Fruit fly (Drosophila melanogaster) whole organism, prepupa: Measurements from ENCODE around the gene CG5882.
A peak's percentile ranks its signal among the peaks of the same experiment; 100 is the strongest.

Experiments
- CG15336 ChIP-seq: fragments of 200-800 bp; sonication (Bioruptor generic); IDR thresholded peaks from 2 replicates; pipeline ENCODE4 v1.3.6; 2022; ENCODE audit warnings: missing biosample characterization, missing genetic modification characterization
- CG16779 ChIP-seq: fragments of 200-800 bp; sonication (Bioruptor generic); optimal IDR thresholded peaks from 3 replicates; lab custom pipeline; 2017; ENCODE audit warnings: missing biosample characterization, mild to moderate bottlenecking, missing genetic modification characterization
- CG6276 ChIP-seq: fragments of 200-800 bp; sonication (Bioruptor generic); optimal IDR thresholded peaks from 2 replicates; lab custom pipeline; 2017; ENCODE audit warnings: missing biosample characterization, mild to moderate bottlenecking, missing genetic modification characterization
- CG6792 ChIP-seq: fragments of 200-800 bp; sonication (Bioruptor generic); optimal IDR thresholded peaks from 3 replicates; lab custom pipeline; 2016; ENCODE audit warnings: missing biosample characterization, missing genetic modification characterization
- CG6854 ChIP-seq: fragments of 200-800 bp; sonication (Bioruptor generic); optimal IDR thresholded peaks from 2 replicates; lab custom pipeline; 2017; ENCODE audit warnings: missing biosample characterization, mild to moderate bottlenecking, missing genetic modification characterization
- CG8119 ChIP-seq: fragments of 200-800 bp; sonication (Bioruptor generic); IDR thresholded peaks from 3 replicates; pipeline ENCODE4 v1.3.6; 2022; ENCODE audit warnings: missing biosample characterization, missing genetic modification characterization
- Ets96B ChIP-seq: fragments of 200-800 bp; optimal IDR thresholded peaks from 2 replicates; lab custom pipeline; 2019; ENCODE audit warnings: missing biosample characterization, mild to moderate bottlenecking, missing genetic modification characterization, moderate library complexity
- Gug ChIP-seq: fragments of 200-800 bp; sonication (Bioruptor generic); IDR thresholded peaks from 2 replicates; pipeline ENCODE4 v1.3.6; 2022; ENCODE audit warnings: missing biosample characterization, missing genetic modification characterization
- Hr39 ChIP-seq: fragments of 200-800 bp; sonication (Bioruptor generic); optimal IDR thresholded peaks from 2 replicates; lab custom pipeline; 2016; ENCODE audit warnings: missing biosample characterization, missing genetic modification characterization
- Sox14 ChIP-seq: fragments of 200-800 bp; sonication (Bioruptor generic); optimal IDR thresholded peaks from 3 replicates; lab custom pipeline; 2016; ENCODE audit warnings: missing biosample characterization, missing genetic modification characterization
- acj6 ChIP-seq: fragments of 200-800 bp; sonication (Bioruptor generic); optimal IDR thresholded peaks from 3 replicates; lab custom pipeline; 2016; ENCODE audit warnings: missing biosample characterization, missing genetic modification characterization
- cyc ChIP-seq: fragments of 200-800 bp; sonication (Bioruptor generic); optimal IDR thresholded peaks from 3 replicates; lab custom pipeline; 2016; ENCODE audit warnings: missing biosample characterization, missing genetic modification characterization
- fkh ChIP-seq: fragments of 200-800 bp; sonication (Bioruptor generic); optimal IDR thresholded peaks from 3 replicates; lab custom pipeline; 2017; ENCODE audit warnings: missing biosample characterization, mild to moderate bottlenecking, missing genetic modification characterization, moderate library complexity
- net ChIP-seq: fragments of 200-800 bp; sonication (Bioruptor generic); optimal IDR thresholded peaks from 3 replicates; lab custom pipeline; 2016; ENCODE audit warnings: missing biosample characterization, missing genetic modification characterization
- vri ChIP-seq: fragments of 200-800 bp; sonication (Bioruptor generic); optimal IDR thresholded peaks from 3 replicates; lab custom pipeline; 2016; ENCODE audit warnings: missing biosample characterization, mild to moderate bottlenecking, missing genetic modification characterization

CG5882 gene

DNA sequence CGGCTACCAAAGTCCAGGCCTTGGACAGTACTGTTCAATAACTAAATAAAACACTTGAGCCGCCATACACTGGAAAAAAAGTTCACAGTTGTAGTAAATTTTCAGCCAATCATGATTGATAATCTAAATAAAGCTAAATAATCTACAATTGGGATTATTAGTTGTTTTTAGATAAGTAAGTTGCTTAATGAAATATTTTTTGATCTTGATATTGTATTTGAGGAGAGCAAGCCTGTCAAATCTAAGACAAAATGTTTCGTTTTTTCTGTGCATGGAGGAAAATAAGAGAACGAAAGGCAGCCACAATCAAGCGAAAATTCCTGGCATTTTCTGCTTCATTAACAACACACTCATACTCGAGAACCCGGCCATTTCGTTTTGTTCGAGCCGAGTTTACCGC, 52.7 kb downstream of the CG5882 start (continued):
- TF ChIP-seq fkh (GFP tag; lab: Kevin White, UChicago) (no peak), net (GFP tag; lab: Kevin White, UChicago) (no peak), CG6276 (GFP tag; lab: Kevin White, UChicago) (no peak), CG15336 (GFP tag; lab: Robert Waterston, UW) (no peak), cyc (GFP tag; lab: Kevin White, UChicago) (peak; percentile 71), Hr39 (peak; percentile 63), CG8119 (GFP tag; lab: Robert Waterston, UW) (no peak), CG6792 (peak; percentile 35), vri (GFP tag; lab: Kevin White, UChicago) (peak; percentile 67), Sox14 (GFP tag; lab: Kevin White, UChicago) (peak; percentile 62), CG6854 (GFP tag; lab: Kevin White, UChicago) (peak; percentile 72), acj6 (peak; percentile 41), Ets96B (peak; percentile 28), CG16779 (tag; lab: Kevin White, UChicago) (no peak), Gug (no peak)
